Fruit fly (Drosophila melanogaster): ENCODE results near the gene Tsen54.

Gene Tsen54

DNA sequence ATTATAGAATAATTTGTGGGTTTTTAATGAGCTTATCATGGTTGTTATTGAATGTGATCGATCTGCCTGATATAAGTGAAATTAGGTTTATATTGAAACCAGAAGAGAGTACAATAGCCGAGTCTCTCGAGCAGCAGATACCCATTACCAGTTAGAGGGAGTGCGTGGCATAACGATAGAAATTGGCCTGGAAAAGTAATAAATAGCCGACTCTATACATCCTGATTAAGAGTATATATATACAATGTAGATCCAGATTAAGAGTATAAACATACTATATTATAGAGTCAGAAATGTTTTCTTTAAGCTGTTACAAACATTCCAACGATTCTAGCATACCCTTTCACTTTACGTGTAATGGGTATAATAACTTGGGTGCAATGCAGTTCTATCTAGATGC lies 21.9 kb downstream of the Tsen54 start:
- TF ChIP-seq EcR (GFP tag; optimal IDR thresholded peaks at IDR 0.05) (no peak), psq (optimal IDR thresholded peaks at IDR 0.05) (no peak), Dll (optimal IDR thresholded peaks at IDR 0.05) (no peak), CG8478 (optimal IDR thresholded peaks at IDR 0.05) (no peak), pan (optimal IDR thresholded peaks at IDR 0.05) (no peak), usp (GFP tag; optimal IDR thresholded peaks at IDR 0.05) (no peak)

- TF ChIP-seq EcR (GFP tag; optimal IDR thresholded peaks at IDR 0.05) (no peak), psq (optimal IDR thresholded peaks at IDR 0.05) (no peak), CG8478 (optimal IDR thresholded peaks at IDR 0.05) (no peak), Dll (optimal IDR thresholded peaks at IDR 0.05) (no peak), usp (GFP tag; optimal IDR thresholded peaks at IDR 0.05) (no peak), pan (optimal IDR thresholded peaks at IDR 0.05) (no peak)
These were observed 26.9 kb downstream of the Tsen54 start for dm6 chr3L:12178847-12179437.

DNA sequence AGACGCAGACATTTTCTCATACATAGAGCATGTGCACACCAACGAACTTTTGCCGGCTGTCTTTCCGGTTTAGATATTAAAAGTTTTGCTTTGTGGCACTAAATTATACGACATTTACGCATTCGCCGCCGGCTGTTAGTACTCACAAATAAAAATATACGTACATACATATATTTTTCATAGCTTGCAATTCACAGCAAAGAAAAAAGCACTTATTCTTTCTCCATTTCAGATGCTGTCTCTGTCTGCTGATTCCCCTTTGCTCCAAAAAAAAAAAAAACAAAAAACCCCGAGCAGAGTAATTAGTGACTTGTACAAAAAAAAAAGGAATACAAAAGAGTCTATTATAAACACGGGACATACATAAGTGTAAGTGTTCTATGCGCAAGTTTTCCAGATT lies 28.5 kb downstream of the Tsen54 start, which contains the start of gene CAH2:
TSS of gene CAH2 (plus strand) at position 301 of the 400 bp plus-strand sequence.
- TF ChIP-seq psq (optimal IDR thresholded peaks at IDR 0.05) (no peak), CG8478 (optimal IDR thresholded peaks at IDR 0.05) (no peak), EcR (GFP tag; optimal IDR thresholded peaks at IDR 0.05) (no peak), Dll (optimal IDR thresholded peaks at IDR 0.05) (no peak), pan (optimal IDR thresholded peaks at IDR 0.05) (no peak), usp (GFP tag; optimal IDR thresholded peaks at IDR 0.05) (no peak)

DNA sequence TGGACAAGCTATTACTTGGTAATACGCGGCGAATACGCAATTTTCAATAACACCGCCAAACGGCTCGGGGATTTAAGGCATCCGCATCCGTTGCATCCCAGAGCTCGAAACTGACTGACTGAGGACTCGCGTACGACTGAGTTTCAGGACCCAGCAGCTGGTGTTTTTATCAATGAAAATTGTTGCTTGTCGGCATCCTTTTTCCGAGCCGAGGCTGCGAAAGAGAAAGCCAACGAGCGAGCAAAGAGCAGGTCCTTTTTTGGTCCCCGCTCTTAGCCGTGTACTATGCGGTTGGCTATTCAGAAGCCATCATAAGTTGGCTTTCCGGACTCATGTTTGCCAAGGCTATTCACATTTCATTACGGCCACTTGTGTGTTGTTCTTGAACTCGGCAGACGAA lies 30.4 kb downstream of the Tsen54 start, which contains the start of gene Rh7:
TSS of gene Rh7 (minus strand) at position 101 of the 400 bp plus-strand sequence.
- no peak for TF ChIP-seq usp (GFP tag; optimal IDR thresholded peaks at IDR 0.05)
- TF ChIP-seq pan (optimal IDR thresholded peaks at IDR 0.05) = no peak
- no peak for TF ChIP-seq CG8478 (optimal IDR thresholded peaks at IDR 0.05)
- TF ChIP-seq EcR (GFP tag; optimal IDR thresholded peaks at IDR 0.05) = no peak
- TF ChIP-seq Dll (optimal IDR thresholded peaks at IDR 0.05) = no peak
- TF ChIP-seq psq (optimal IDR thresholded peaks at IDR 0.05) = no peak

- TF ChIP-seq EcR (GFP tag; optimal IDR thresholded peaks at IDR 0.05) = no peak
- TF ChIP-seq Dll (optimal IDR thresholded peaks at IDR 0.05) = peak; percentile 31
These were observed 42.1 kb downstream of the Tsen54 start, which contains the start of gene CG9760 for dm6 chr3L:12163693-12164092. Gene CG9760, minus strand, starts transcription at chr3L:12163735.

DNA sequence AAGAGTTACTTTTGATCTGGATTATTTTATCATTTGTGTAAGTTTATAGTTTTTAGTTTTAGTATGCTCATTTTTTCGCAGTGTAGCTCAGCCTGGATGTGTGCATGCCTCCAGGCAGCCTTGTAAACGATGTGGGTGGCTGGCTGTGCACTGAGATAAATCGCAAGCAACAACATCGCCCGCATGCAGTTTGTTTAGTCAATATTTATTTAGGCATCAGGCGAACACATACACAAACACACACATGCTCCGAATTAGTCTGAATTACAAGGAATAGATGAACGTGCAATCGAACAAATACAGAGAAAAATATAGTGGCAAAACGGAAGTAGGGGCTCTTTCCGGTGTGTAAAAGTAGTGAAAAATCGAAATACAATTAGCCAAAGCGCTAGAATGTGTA lies 42.7 kb downstream of the Tsen54 start:
- no peak for TF ChIP-seq pan (optimal IDR thresholded peaks at IDR 0.05)
- TF ChIP-seq psq (optimal IDR thresholded peaks at IDR 0.05) = no peak
- TF ChIP-seq EcR (GFP tag; optimal IDR thresholded peaks at IDR 0.05) = no peak
- no peak for TF ChIP-seq CG8478 (optimal IDR thresholded peaks at IDR 0.05)
- no peak for TF ChIP-seq Dll (optimal IDR thresholded peaks at IDR 0.05)
- no peak for TF ChIP-seq usp (GFP tag; optimal IDR thresholded peaks at IDR 0.05)

DNA sequence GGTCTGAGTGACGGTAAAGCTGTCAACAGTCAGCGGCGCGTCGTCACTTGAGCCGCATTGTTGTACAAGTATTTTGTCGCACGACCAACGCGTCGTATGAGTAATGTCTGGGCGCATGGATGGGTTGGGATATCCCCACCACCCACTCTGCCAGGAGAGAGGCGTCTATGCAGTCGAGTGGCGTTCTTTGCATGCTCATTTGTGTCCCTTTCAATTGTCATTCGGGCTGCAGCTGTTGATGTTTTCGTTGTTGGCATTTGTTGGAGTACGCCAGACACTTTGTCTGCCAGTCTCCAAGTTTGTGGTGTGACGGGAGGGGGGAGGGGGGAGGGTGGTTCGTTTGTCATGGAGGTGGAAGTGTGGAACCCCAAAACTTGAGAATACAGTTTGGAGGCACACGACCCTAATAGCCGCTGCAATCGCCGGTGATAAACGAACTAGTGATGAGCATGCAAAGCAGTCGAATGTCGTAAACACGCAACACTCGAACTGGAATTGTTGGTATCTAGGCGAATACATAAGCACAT lies 43.6 kb downstream of the Tsen54 start:
- TF ChIP-seq psq (optimal IDR thresholded peaks at IDR 0.05) (no peak), pan (optimal IDR thresholded peaks at IDR 0.05) (no peak), EcR (GFP tag; optimal IDR thresholded peaks at IDR 0.05) (no peak), Dll (optimal IDR thresholded peaks at IDR 0.05) (no peak), CG8478 (optimal IDR thresholded peaks at IDR 0.05) (no peak), usp (GFP tag; optimal IDR thresholded peaks at IDR 0.05) (no peak)

Measured in whole organism.